Fruit fly (Drosophila melanogaster) whole organism, adult: ENCODE results near the gene CG13884.

Source experiments
- CG11617 ChIP-seq: fragments of 200-800 bp; sonication (Bioruptor generic); optimal IDR thresholded peaks from 2 replicates; lab custom pipeline; 2017; ENCODE audit warnings: mild to moderate bottlenecking, missing biosample characterization, missing genetic modification reagents, missing genetic modification characterization
- CG12768 ChIP-seq: fragments of 200-800 bp; sonication (Bioruptor generic); optimal IDR thresholded peaks from 2 replicates; lab custom pipeline; 2017; ENCODE audit warnings: missing biosample characterization, missing genetic modification characterization, mild to moderate bottlenecking, moderate library complexity, missing genetic modification reagents
- CG14711 ChIP-seq: fragments of 200-800 bp; sonication (Bioruptor generic); optimal IDR thresholded peaks from 2 replicates; lab custom pipeline; 2018; ENCODE audit warnings: missing biosample characterization, mild to moderate bottlenecking, missing genetic modification characterization, moderate library complexity
- CG1620 ChIP-seq: fragments of 200-800 bp; sonication (Bioruptor generic); optimal IDR thresholded peaks from 2 replicates; lab custom pipeline; 2016; ENCODE audit warnings: missing biosample characterization, missing genetic modification characterization
- CG33017 ChIP-seq: fragments of 200-800 bp; sonication (Bioruptor generic); optimal IDR thresholded peaks from 2 replicates; lab custom pipeline; 2018; ENCODE audit warnings: missing biosample characterization, mild to moderate bottlenecking, missing genetic modification characterization, moderate library complexity
- CG5204 ChIP-seq: fragments of 200-800 bp; sonication (Bioruptor generic); optimal IDR thresholded peaks from 2 replicates; lab custom pipeline; 2016; ENCODE audit warnings: missing biosample characterization, missing genetic modification characterization
- CG7045 ChIP-seq: fragments of 200-800 bp; sonication (Bioruptor generic); optimal IDR thresholded peaks from 2 replicates; lab custom pipeline; 2017; ENCODE audit warnings: missing biosample characterization, mild to moderate bottlenecking, missing genetic modification characterization
- CG7101 ChIP-seq: fragments of 200-800 bp; sonication (Bioruptor generic); optimal IDR thresholded peaks from 2 replicates; lab custom pipeline; 2018; ENCODE audit warnings: missing biosample characterization, mild to moderate bottlenecking, missing genetic modification characterization, moderate library complexity
- Clk ChIP-seq: fragments of 200-800 bp; sonication (Bioruptor generic); optimal IDR thresholded peaks from 2 replicates; lab custom pipeline; 2017; ENCODE audit warnings: missing biosample characterization, missing genetic modification characterization
- Crg-1 ChIP-seq: fragments of 200-800 bp; sonication (Bioruptor generic); optimal IDR thresholded peaks from 2 replicates; lab custom pipeline; 2016; ENCODE audit warnings: missing biosample characterization, missing genetic modification characterization
- Hr96 ChIP-seq: fragments of 200-800 bp; sonication (Bioruptor generic); optimal IDR thresholded peaks from 2 replicates; lab custom pipeline; 2016; ENCODE audit warnings: missing biosample characterization, missing genetic modification characterization
- Mnt ChIP-seq: fragments of 200-800 bp; sonication (Bioruptor generic); optimal IDR thresholded peaks from 2 replicates; lab custom pipeline; 2016; ENCODE audit warnings: missing biosample characterization, mild to moderate bottlenecking, missing genetic modification characterization
- bab1 ChIP-seq: fragments of 200-800 bp; sonication (Bioruptor generic); optimal IDR thresholded peaks from 3 replicates; lab custom pipeline; 2019; ENCODE audit warnings: missing biosample characterization, mild to moderate bottlenecking, missing genetic modification characterization, moderate library complexity
- cic ChIP-seq: fragments of 200-800 bp; sonication (Bioruptor generic); optimal IDR thresholded peaks from 2 replicates; lab custom pipeline; 2017; ENCODE audit warnings: missing biosample characterization, mild to moderate bottlenecking, missing genetic modification characterization, moderate library complexity
- cnc ChIP-seq, 2 experiments: fragments of >200 bp; optimal IDR thresholded peaks; 2 replicates each; lab custom pipeline; 2017
- kay ChIP-seq: fragments of 200-800 bp; sonication (Bioruptor generic); peaks from one replicate; lab custom pipeline; 2016; ENCODE audit warnings: missing biosample characterization, missing genetic modification characterization, borderline replicate concordance
- ovo ChIP-seq: fragments of 200-800 bp; sonication (Bioruptor generic); optimal IDR thresholded peaks from 2 replicates; lab custom pipeline; 2016; ENCODE audit warnings: missing biosample characterization, missing genetic modification characterization
- pad ChIP-seq: fragments of 200-800 bp; sonication (Bioruptor generic); optimal IDR thresholded peaks from 3 replicates; lab custom pipeline; 2017; ENCODE audit warnings: missing biosample characterization, missing genetic modification characterization, mild to moderate bottlenecking, moderate library complexity, missing genetic modification reagents
- tj ChIP-seq: fragments of 200-800 bp; sonication (Bioruptor generic); optimal IDR thresholded peaks from 3 replicates; lab custom pipeline; 2017; ENCODE audit warnings: missing biosample characterization, mild to moderate bottlenecking, missing genetic modification characterization, moderate library complexity
- toe ChIP-seq: fragments of 200-800 bp; sonication (Bioruptor generic); optimal IDR thresholded peaks from 2 replicates; lab custom pipeline; 2016; ENCODE audit warnings: missing biosample characterization, missing genetic modification characterization

Gene CG13884

DNA sequence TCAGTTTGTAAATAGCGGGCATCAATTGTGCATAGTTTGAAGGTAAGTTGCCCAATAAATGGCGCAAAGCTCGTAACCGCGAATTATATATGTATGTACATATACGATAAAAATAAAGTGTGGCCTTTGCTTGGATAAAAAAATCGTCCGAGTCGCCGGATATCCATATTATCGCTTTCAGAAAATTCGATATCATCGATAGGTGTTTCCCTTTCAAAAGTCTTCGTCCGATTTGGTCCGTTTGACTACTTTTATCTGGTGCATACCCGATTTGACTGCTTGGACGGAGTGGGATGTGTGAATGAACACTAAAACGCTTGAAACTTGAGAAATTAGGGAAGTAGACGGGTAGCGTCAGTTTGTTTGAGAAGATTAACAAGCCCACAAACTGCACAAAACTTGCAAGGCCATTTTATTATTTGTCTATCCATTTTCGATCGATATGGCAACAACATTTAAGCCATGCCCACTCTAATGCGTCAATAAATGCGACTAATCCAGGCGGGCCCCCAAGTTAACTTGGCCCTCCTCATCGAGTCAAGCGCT lies 37.0 kb downstream of the CG13884 start:
- no peak for TF ChIP-seq CG7045 (GFP tag; lab: Kevin White, UChicago)
- no peak for TF ChIP-seq kay (GFP tag; lab: Kevin White, UChicago)
- TF ChIP-seq ovo (GFP tag; lab: Kevin White, UChicago), result no peak
- TF ChIP-seq CG7101 (tag; lab: Kevin White, UChicago), result no peak
- no peak for TF ChIP-seq cic (GFP tag; lab: Kevin White, UChicago)
- TF ChIP-seq CG14711 (tag; lab: Kevin White, UChicago), result no peak
- TF ChIP-seq CG12768 (GFP tag; lab: Kevin White, UChicago), result no peak

DNA sequence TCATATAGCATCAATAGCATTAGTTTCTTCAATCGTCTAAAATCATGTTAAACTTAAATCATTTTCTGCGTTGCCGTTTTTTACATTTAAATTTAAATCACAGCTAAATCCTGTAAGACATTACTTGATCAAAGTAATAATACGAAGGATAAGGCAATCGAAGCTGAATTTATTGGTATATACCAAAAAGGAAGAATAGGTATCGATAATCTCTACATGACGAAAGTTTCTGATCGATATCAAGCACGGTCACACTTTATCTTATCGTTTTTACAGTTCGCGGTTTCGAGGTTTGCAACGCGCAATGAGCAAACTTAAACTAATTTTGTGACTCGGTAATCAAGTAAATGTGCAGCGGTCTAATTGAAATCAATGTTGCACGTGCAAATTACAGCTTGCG lies 38.4 kb downstream of the CG13884 start, which contains the start of the genes Atac3 and Ptpmeg:
Atac3 (minus strand) TSS at position 160 of the 400 bp plus-strand sequence.
Ptpmeg (plus strand) TSS at position 265 of the 400 bp plus-strand sequence.
- TF ChIP-seq bab1 (GFP tag; lab: Kevin White, UChicago) (peak; percentile 1), kay (GFP tag; lab: Kevin White, UChicago) (no peak), CG33017 (tag; lab: Kevin White, UChicago) (no peak), CG1620 (GFP tag; lab: Kevin White, UChicago) (no peak), CG7045 (GFP tag; lab: Kevin White, UChicago) (no peak), Hr96 (GFP tag; lab: Kevin White, UChicago) (no peak), Clk (no peak), CG11617 (GFP tag; lab: Kevin White, UChicago) (no peak), cnc (optimal IDR thresholded peaks at IDR 0.05; lab: Kevin White, UChicago) (no peak), toe (no peak), pad (GFP tag; lab: Kevin White, UChicago) (peak; percentile 7), Crg-1 (GFP tag; lab: Kevin White, UChicago) (no peak), cic (GFP tag; lab: Kevin White, UChicago) (no peak), CG7101 (tag; lab: Kevin White, UChicago) (peak; percentile 24), CG5204 (GFP tag; lab: Kevin White, UChicago) (no peak), CG12768 (GFP tag; lab: Kevin White, UChicago) (no peak), ovo (GFP tag; lab: Kevin White, UChicago) (no peak), tj (GFP tag; lab: Kevin White, UChicago) (no peak), Mnt (no peak), CG14711 (tag; lab: Kevin White, UChicago) (no peak)

DNA sequence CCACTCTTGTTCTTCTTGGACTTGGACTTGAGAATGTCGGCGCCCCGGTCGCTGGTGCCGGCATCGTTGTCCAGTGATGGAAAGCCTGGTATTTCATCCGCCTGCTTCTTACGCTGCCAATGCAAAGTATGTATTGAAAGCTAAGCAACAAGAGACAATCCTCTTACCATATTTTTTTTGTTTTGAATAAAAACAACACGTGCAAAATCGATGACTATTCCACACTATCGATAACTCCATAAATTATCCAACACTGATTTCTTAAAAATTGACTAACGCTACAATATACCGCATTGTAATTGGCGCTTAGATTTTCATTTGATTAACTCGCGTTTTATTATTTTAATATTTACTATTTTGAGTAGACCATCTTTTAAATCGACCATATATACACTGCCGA lies 41.8 kb downstream of the CG13884 start, which contains the start of gene CG32344:
CG32344 (minus strand) TSS at position 235 of the 400 bp plus-strand sequence.
- TF ChIP-seq CG14711 (tag; lab: Kevin White, UChicago) (peak; percentile 12), CG33017 (tag; lab: Kevin White, UChicago) (no peak), tj (GFP tag; lab: Kevin White, UChicago) (no peak), CG1620 (GFP tag; lab: Kevin White, UChicago) (peak; percentile 17), toe (no peak), pad (GFP tag; lab: Kevin White, UChicago) (peak; percentile 13), ovo (GFP tag; lab: Kevin White, UChicago) (no peak), Mnt (peak; percentile 98), Clk (no peak), CG11617 (GFP tag; lab: Kevin White, UChicago) (no peak), CG12768 (GFP tag; lab: Kevin White, UChicago) (no peak), CG7045 (GFP tag; lab: Kevin White, UChicago) (no peak), cnc (optimal IDR thresholded peaks at IDR 0.05; lab: Kevin White, UChicago) (no peak), bab1 (GFP tag; lab: Kevin White, UChicago) (peak; percentile 23), CG7101 (tag; lab: Kevin White, UChicago) (peak; percentile 9), Crg-1 (GFP tag; lab: Kevin White, UChicago) (no peak), CG5204 (GFP tag; lab: Kevin White, UChicago) (no peak), Hr96 (GFP tag; lab: Kevin White, UChicago) (no peak), cic (GFP tag; lab: Kevin White, UChicago) (no peak), kay (GFP tag; lab: Kevin White, UChicago) (no peak)

DNA sequence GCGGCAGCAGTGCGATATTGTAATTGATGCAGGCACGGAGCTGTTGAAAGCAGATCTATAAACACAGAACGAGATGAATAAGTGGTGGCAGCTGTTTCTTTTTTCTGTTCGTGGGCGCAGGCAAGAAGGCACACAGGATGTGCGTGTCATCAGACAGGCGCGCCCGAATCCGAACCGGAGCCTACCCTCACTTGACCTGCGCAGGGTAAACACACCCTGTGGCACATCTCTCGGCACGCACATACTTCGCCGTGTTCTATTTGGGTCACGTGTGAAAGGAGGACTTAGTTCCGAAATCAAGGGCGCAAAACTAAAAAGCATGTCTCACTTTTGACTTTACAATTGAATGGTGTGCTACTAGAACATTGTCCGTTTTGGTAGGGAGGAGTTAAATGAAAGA lies 44.7 kb downstream of the CG13884 start:
- no peak for TF ChIP-seq ovo (GFP tag; lab: Kevin White, UChicago)
- no peak for TF ChIP-seq toe

DNA sequence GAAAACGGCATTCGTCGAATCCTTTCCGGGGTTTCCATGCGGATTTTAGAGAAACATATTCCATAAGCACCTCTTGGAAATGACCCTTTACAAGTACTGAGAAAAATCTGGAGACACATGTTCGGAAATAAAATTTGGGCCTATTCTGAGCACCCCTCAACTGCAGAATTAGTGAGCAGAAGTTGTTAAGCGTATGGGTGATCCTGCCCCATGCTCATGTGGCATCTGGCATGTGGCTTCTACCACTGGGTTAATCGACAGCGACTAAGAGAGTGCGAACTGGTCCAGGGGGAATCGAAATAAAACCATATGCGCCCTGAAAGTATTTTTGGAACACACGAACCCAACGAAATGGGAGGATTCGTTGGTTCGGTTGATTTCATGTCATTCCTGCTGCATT lies 45.4 kb downstream of the CG13884 start:
- TF ChIP-seq ovo (GFP tag; lab: Kevin White, UChicago) (no peak), CG14711 (tag; lab: Kevin White, UChicago) (no peak), Hr96 (GFP tag; lab: Kevin White, UChicago) (no peak), CG1620 (GFP tag; lab: Kevin White, UChicago) (no peak), cic (GFP tag; lab: Kevin White, UChicago) (no peak), kay (GFP tag; lab: Kevin White, UChicago) (no peak), tj (GFP tag; lab: Kevin White, UChicago) (no peak), Mnt (no peak), Crg-1 (GFP tag; lab: Kevin White, UChicago) (no peak)

DNA sequence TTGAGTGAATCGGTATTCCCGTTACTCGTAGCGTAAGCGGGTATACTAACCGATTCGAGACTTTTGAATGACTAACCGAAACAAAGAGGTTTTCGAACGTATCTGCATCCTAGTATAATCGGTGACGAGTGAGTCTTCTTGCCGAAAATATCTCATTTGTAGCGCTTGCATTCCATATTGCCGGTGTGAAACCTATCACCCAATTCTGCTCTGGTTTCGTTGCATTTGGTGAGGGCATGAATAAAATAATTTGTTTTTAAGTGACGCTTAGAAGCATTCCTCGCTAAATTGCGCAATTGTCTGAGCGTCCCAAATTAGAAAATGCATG lies 46.3 kb downstream of the CG13884 start:
- TF ChIP-seq pad (GFP tag; lab: Kevin White, UChicago), result no peak
